Worm (Caenorhabditis elegans) whole organism, L3 larva: Measurements from ENCODE around the gene T04C9.1.

Experiments
- ama-1 ChIP-seq: fragments of 150-350 bp; optimal IDR thresholded peaks from 2 replicates; lab custom pipeline; 2018
- ceh-16 ChIP-seq: sonication (generic microtip); optimal IDR thresholded peaks from 2 replicates; lab custom pipeline; 2017; ENCODE audit warnings: missing biosample characterization, missing genetic modification characterization
- ceh-82 ChIP-seq: fragments of 150-350 bp; optimal IDR thresholded peaks from 2 replicates; lab custom pipeline; 2014; ENCODE audit warnings: missing biosample characterization, missing genetic modification characterization
- daf-12 ChIP-seq: fragments of 150-350 bp; optimal IDR thresholded peaks from 2 replicates; lab custom pipeline; 2014; ENCODE audit warnings: missing biosample characterization, missing genetic modification reagents, missing genetic modification characterization
- egl-27 ChIP-seq: sonication (generic microtip); optimal IDR thresholded peaks from 4 replicates; lab custom pipeline; 2017; ENCODE audit warnings: missing biosample characterization, missing genetic modification reagents, missing genetic modification characterization
- egl-5 ChIP-seq: fragments of 150-350 bp; optimal IDR thresholded peaks from 2 replicates; lab custom pipeline; 2017; ENCODE audit warnings: missing biosample characterization, missing genetic modification reagents, missing genetic modification characterization, inconsistent platforms
- elt-1 ChIP-seq: fragments of 150-350 bp; optimal IDR thresholded peaks from 2 replicates; lab custom pipeline; 2014; ENCODE audit warnings: missing biosample characterization, missing genetic modification characterization
- elt-2 ChIP-seq: sonication (generic microtip); optimal IDR thresholded peaks from 2 replicates; lab custom pipeline; 2016; ENCODE audit warnings: missing genetic modification reagents, mild to moderate bottlenecking, missing genetic modification characterization, missing compliant biosample characterization
- elt-3 ChIP-seq, 3 experiments: fragments of 150-350 bp in 1 of 3; sonication (generic microtip) in 2 of 3; optimal IDR thresholded peaks; 2 replicates in 2 of 3; 4 replicates in 1 of 3; lab custom pipeline; 2014 to 2017; ENCODE audit warnings: missing biosample characterization in 3 of 3, missing genetic modification characterization in 3 of 3
- eor-1 ChIP-seq, 2 experiments: fragments of 150-350 bp; optimal IDR thresholded peaks; 2 replicates each; lab custom pipeline; 2014 to 2018; ENCODE audit warnings: missing biosample characterization in 2 of 2, missing genetic modification characterization in 2 of 2
- fkh-10 ChIP-seq: sonication (generic microtip); optimal IDR thresholded peaks from 2 replicates; lab custom pipeline; 2017; ENCODE audit warnings: missing biosample characterization, missing genetic modification reagents, missing genetic modification characterization
- fkh-2 ChIP-seq: fragments of 150-350 bp; optimal IDR thresholded peaks from 2 replicates; lab custom pipeline; 2014; ENCODE audit warnings: missing biosample characterization, missing genetic modification reagents, missing genetic modification characterization
- fos-1 ChIP-seq: fragments of 150-350 bp; optimal IDR thresholded peaks from 2 replicates; lab custom pipeline; 2014; ENCODE audit warnings: missing biosample characterization, missing genetic modification characterization
- jun-1 ChIP-seq: fragments of 150-350 bp; optimal IDR thresholded peaks from 2 replicates; lab custom pipeline; 2014; ENCODE audit warnings: missing biosample characterization, missing genetic modification reagents, missing genetic modification characterization
- lin-39 ChIP-seq: fragments of 150-350 bp; optimal IDR thresholded peaks from 2 replicates; lab custom pipeline; 2018; ENCODE audit warnings: missing biosample characterization, missing genetic modification reagents, missing genetic modification characterization
- lsy-12 ChIP-seq: sonication (generic microtip); optimal IDR thresholded peaks from 2 replicates; lab custom pipeline; 2016; ENCODE audit warnings: mild to moderate bottlenecking, missing genetic modification characterization, missing compliant biosample characterization
- mdl-1 ChIP-seq: fragments of 150-350 bp; optimal IDR thresholded peaks from 2 replicates; lab custom pipeline; 2014; ENCODE audit warnings: missing biosample characterization, missing genetic modification characterization
- mml-1 ChIP-seq: fragments of 150-350 bp; sonication (generic microtip); optimal IDR thresholded peaks from 3 replicates; lab custom pipeline; 2014; ENCODE audit warnings: missing biosample characterization, missing genetic modification characterization
- nhr-11 ChIP-seq: fragments of 150-350 bp; optimal IDR thresholded peaks from 2 replicates; lab custom pipeline; 2014; ENCODE audit warnings: missing biosample characterization, missing genetic modification characterization
- nhr-12 ChIP-seq: fragments of 150-350 bp; optimal IDR thresholded peaks from 2 replicates; lab custom pipeline; 2014; ENCODE audit warnings: missing biosample characterization, missing genetic modification characterization
- nhr-23 ChIP-seq: fragments of 150-350 bp; optimal IDR thresholded peaks from 2 replicates; lab custom pipeline; 2014; ENCODE audit warnings: missing biosample characterization, missing genetic modification reagents, missing genetic modification characterization
- nhr-237 ChIP-seq: fragments of 150-350 bp; optimal IDR thresholded peaks from 2 replicates; lab custom pipeline; 2014; ENCODE audit warnings: missing biosample characterization, missing genetic modification characterization
- nhr-25 ChIP-seq: sonication (generic microtip); optimal IDR thresholded peaks from 2 replicates; lab custom pipeline; 2017; ENCODE audit warnings: missing biosample characterization, missing genetic modification characterization
- nhr-28 ChIP-seq: fragments of 150-350 bp; optimal IDR thresholded peaks from 2 replicates; lab custom pipeline; 2014; ENCODE audit warnings: missing biosample characterization, missing genetic modification characterization
- nhr-43 ChIP-seq: sonication (generic microtip); optimal IDR thresholded peaks from 2 replicates; lab custom pipeline; 2016; ENCODE audit warnings: mild to moderate bottlenecking, missing genetic modification characterization, missing compliant biosample characterization; ENCODE audit not compliant: poor library complexity, severe bottlenecking
- nhr-76 ChIP-seq: fragments of 150-350 bp; sonication (generic microtip); optimal IDR thresholded peaks from 5 replicates; lab custom pipeline; 2014; ENCODE audit warnings: missing biosample characterization, missing genetic modification characterization
- nhr-77 ChIP-seq: fragments of 150-350 bp; optimal IDR thresholded peaks from 2 replicates; lab custom pipeline; 2014; ENCODE audit warnings: missing biosample characterization, missing genetic modification characterization
- pha-4 ChIP-seq: fragments of 150-350 bp; optimal IDR thresholded peaks from 2 replicates; lab custom pipeline; 2014; ENCODE audit warnings: missing biosample characterization, missing genetic modification reagents, missing genetic modification characterization
- pqm-1 ChIP-seq: fragments of 150-350 bp; optimal IDR thresholded peaks from 2 replicates; lab custom pipeline; 2017; ENCODE audit warnings: missing biosample characterization, missing genetic modification characterization, inconsistent platforms
- snpc-4 ChIP-seq: fragments of 150-350 bp; optimal IDR thresholded peaks from 2 replicates; lab custom pipeline; 2014; ENCODE audit warnings: missing biosample characterization, missing genetic modification characterization
- unc-39 ChIP-seq: sonication (generic microtip); optimal IDR thresholded peaks from 4 replicates; lab custom pipeline; 2017; ENCODE audit warnings: missing biosample characterization, missing genetic modification characterization
- unc-62 ChIP-seq: fragments of 150-350 bp; sonication (generic microtip); optimal IDR thresholded peaks from 4 replicates; lab custom pipeline; 2014; ENCODE audit warnings: missing biosample characterization, missing genetic modification reagents, missing genetic modification characterization
- zag-1 ChIP-seq: fragments of 150-350 bp; optimal IDR thresholded peaks from 2 replicates; lab custom pipeline; 2014; ENCODE audit warnings: missing biosample characterization, missing genetic modification characterization
- ztf-11 ChIP-seq: fragments of 150-350 bp; optimal IDR thresholded peaks from 2 replicates; lab custom pipeline; 2014; ENCODE audit warnings: missing biosample characterization, missing genetic modification characterization
- ztf-4 ChIP-seq: fragments of 150-350 bp; optimal IDR thresholded peaks from 2 replicates; lab custom pipeline; 2014; ENCODE audit warnings: missing biosample characterization, missing genetic modification characterization

Gene T04C9.1

ce11 chrIII:6028432-6028831 lies 35.4 kb downstream of the T04C9.1 start, which contains the start of gene tbx-7:
TSS of gene tbx-7 (minus strand) at chrIII:6028532.
- TF ChIP-seq ceh-82 (tag; lab: Kevin White, UChicago), result no peak
- no peak for TF ChIP-seq eor-1 (tag; optimal IDR thresholded peaks at IDR 0.05; lab: Kevin White, UChicago)
- no peak for TF ChIP-seq ceh-16
- TF ChIP-seq ama-1 (lab: Kevin White, UChicago), result no peak
- TF ChIP-seq fkh-2 (tag; lab: Kevin White, UChicago), result no peak
- TF ChIP-seq egl-5 (tag; lab: Kevin White, UChicago), result no peak
- TF ChIP-seq nhr-76 (tag; lab: Kevin White, UChicago), result no peak
- TF ChIP-seq snpc-4 (tag; lab: Kevin White, UChicago), result no peak
- no peak for TF ChIP-seq fkh-10 (GFP tag; lab: Kevin White, UChicago)
- no peak for TF ChIP-seq egl-27 (tag; lab: Kevin White, UChicago)
- no peak for TF ChIP-seq nhr-43 (tag; lab: Kevin White, UChicago)
- no peak for TF ChIP-seq pqm-1 (tag; lab: Kevin White, UChicago)

ce11 chrIII:6030483-6030882 lies 37.5 kb downstream of the T04C9.1 start, which contains the start of gene ZK328.6:
TSS of gene ZK328.6 (minus strand) at chrIII:6030583.
- TF ChIP-seq lin-39 (tag; lab: Kevin White, UChicago), result no peak
- no peak for TF ChIP-seq unc-62
- TF ChIP-seq ama-1 (lab: Kevin White, UChicago), result no peak
- no peak for TF ChIP-seq nhr-11 (tag; lab: Kevin White, UChicago)

- TF ChIP-seq egl-5 (tag; lab: Kevin White, UChicago) (no peak), nhr-11 (tag; lab: Kevin White, UChicago) (no peak), nhr-25 (tag; lab: Kevin White, UChicago) (no peak), nhr-237 (tag; lab: Kevin White, UChicago) (no peak), unc-62 (no peak), elt-2 (tag; lab: Kevin White, UChicago) (no peak), ceh-82 (tag; lab: Kevin White, UChicago) (no peak), ztf-4 (no peak), nhr-23 (tag; lab: Kevin White, UChicago) (no peak), elt-3 (tag; optimal IDR thresholded peaks at IDR 0.05; lab: Kevin White, UChicago) (no peak), daf-12 (no peak), nhr-12 (tag; lab: Kevin White, UChicago) (no peak)
- TF ChIP-seq, all 47 proteins: peak for 0
Observed at ce11 chrIII:6039370-6039769, 46.4 kb downstream of the T04C9.1 start, which contains the start of gene ift-139. TSS of gene ift-139 (minus strand) at chrIII:6039470.

- no peak for TF ChIP-seq elt-1 (tag; lab: Kevin White, UChicago)
- no peak for TF ChIP-seq nhr-28 (tag; lab: Kevin White, UChicago)
- TF ChIP-seq unc-39 (tag; lab: Kevin White, UChicago), result no peak
- no peak for TF ChIP-seq fkh-2 (tag; lab: Kevin White, UChicago)
- TF ChIP-seq ama-1 (lab: Kevin White, UChicago), result no peak
- no peak for TF ChIP-seq fos-1 (tag; lab: Kevin White, UChicago)
- no peak for TF ChIP-seq eor-1 (tag; optimal IDR thresholded peaks at IDR 0.05; lab: Kevin White, UChicago)
- TF ChIP-seq ztf-11 (tag; lab: Kevin White, UChicago), result no peak
- TF ChIP-seq lsy-12 (tag; lab: Kevin White, UChicago), result no peak
- no peak for TF ChIP-seq nhr-77 (tag; lab: Kevin White, UChicago)
- no peak for TF ChIP-seq pha-4 (tag; lab: Kevin White, UChicago)
- TF ChIP-seq zag-1 (tag; lab: Kevin White, UChicago), result no peak
- TF ChIP-seq jun-1 (tag; lab: Kevin White, UChicago), result no peak
- TF ChIP-seq ceh-82 (tag; lab: Kevin White, UChicago), result no peak
Observed at ce11 chrIII:6046881-6047280, 53.9 kb downstream of the T04C9.1 start, which contains the start of gene tbx-11. TSS of gene tbx-11 (minus strand) at chrIII:6046981.

ce11 chrIII:6055706-6056105 lies 62.7 kb downstream of the T04C9.1 start, which contains the start of gene F40H6.5:
TSS of gene F40H6.5 (minus strand) at chrIII:6055806.
- TF ChIP-seq mdl-1, result no peak
- no peak for TF ChIP-seq daf-12
- TF ChIP-seq ztf-4, result no peak
- TF ChIP-seq eor-1 (tag; optimal IDR thresholded peaks at IDR 0.05; lab: Kevin White, UChicago), result no peak
- no peak for TF ChIP-seq mml-1
